Worm (Caenorhabditis elegans) whole organism, young adult: ENCODE results near the gene F46F5.1.

Experiments
- B0035.1 ChIP-seq: sonication (generic microtip); optimal IDR thresholded peaks from 2 replicates; lab custom pipeline; 2016; ENCODE audit warnings: missing genetic modification characterization, mild to moderate bottlenecking, missing compliant biosample characterization, missing genotype, missing genetic modification reagents
- C06A6.2 ChIP-seq: fragments of 200-800 bp; sonication (Bioruptor generic); conservative IDR thresholded peaks from 2 replicates; pipeline ENCODE4 v1.3.6; 2022; ENCODE audit warnings: missing genetic modification characterization, missing compliant biosample characterization
- F22D6.2 ChIP-seq: sonication (generic microtip); optimal IDR thresholded peaks from 2 replicates; lab custom pipeline; 2016; ENCODE audit warnings: mild to moderate bottlenecking, missing genetic modification characterization, missing compliant biosample characterization
- F39B2.1 ChIP-seq: fragments of 200-800 bp; sonication (Bioruptor generic); IDR thresholded peaks from 2 replicates; pipeline ENCODE4 v1.3.6; 2022; ENCODE audit warnings: missing genetic modification reagents, missing genetic modification characterization, missing compliant biosample characterization
- F55B11.4 ChIP-seq: sonication (generic microtip); optimal IDR thresholded peaks from 2 replicates; lab custom pipeline; 2016; ENCODE audit warnings: missing compliant biosample characterization, missing genetic modification characterization, borderline replicate concordance; ENCODE audit not compliant: insufficient read depth
- K12H6.12 ChIP-seq: fragments of 200-800 bp; sonication (Bioruptor generic); optimal IDR thresholded peaks from 2 replicates; lab custom pipeline; 2018; ENCODE audit warnings: mild to moderate bottlenecking, missing genetic modification characterization, missing compliant biosample characterization
- T26A5.8 ChIP-seq: sonication (generic microtip); optimal IDR thresholded peaks from 2 replicates; lab custom pipeline; 2016; ENCODE audit warnings: missing genetic modification characterization, missing compliant biosample characterization
- Y53F4B.3 ChIP-seq: fragments of 200-800 bp; sonication (Bioruptor generic); IDR thresholded peaks from 2 replicates; pipeline ENCODE4 v1.3.6; 2022; ENCODE audit warnings: missing genetic modification reagents, missing genetic modification characterization, missing compliant biosample characterization
- Y53G8AR.9 ChIP-seq: fragments of 200-800 bp; sonication (Bioruptor generic); conservative IDR thresholded peaks from 2 replicates; pipeline ENCODE4 v1.3.6; 2022; ENCODE audit warnings: missing genetic modification reagents, missing genetic modification characterization, missing compliant biosample characterization
- Y56A3A.18 ChIP-seq: fragments of 200-800 bp; sonication (Bioruptor generic); IDR thresholded peaks from 2 replicates; pipeline ENCODE4 v1.3.6; 2022; ENCODE audit warnings: missing genetic modification reagents, missing genetic modification characterization, missing compliant biosample characterization
- Y67H2A.10 ChIP-seq: fragments of 200-800 bp; sonication (Bioruptor generic); conservative IDR thresholded peaks from 2 replicates; pipeline ENCODE4 v1.3.6; 2022; ENCODE audit warnings: missing genetic modification reagents, missing genetic modification characterization, missing compliant biosample characterization
- ZK185.1 ChIP-seq: sonication (generic microtip); optimal IDR thresholded peaks from 2 replicates; lab custom pipeline; 2016; ENCODE audit warnings: mild to moderate bottlenecking, missing genetic modification characterization, missing compliant biosample characterization; ENCODE audit not compliant: poor library complexity, severe bottlenecking
- aptf-2 ChIP-seq: fragments of 200-800 bp; sonication (Bioruptor generic); conservative IDR thresholded peaks from 2 replicates; pipeline ENCODE4 v1.3.6; 2022; ENCODE audit warnings: missing genetic modification reagents, missing genetic modification characterization, missing compliant biosample characterization
- aptf-3 ChIP-seq: fragments of 200-800 bp; sonication (Bioruptor generic); IDR thresholded peaks from 2 replicates; pipeline ENCODE4 v1.3.6; 2022; ENCODE audit warnings: missing genetic modification characterization, missing compliant biosample characterization
- athp-1 ChIP-seq: sonication (generic microtip); optimal IDR thresholded peaks from 2 replicates; lab custom pipeline; 2017; ENCODE audit warnings: mild to moderate bottlenecking, missing genetic modification characterization, missing compliant biosample characterization
- attf-3 ChIP-seq: fragments of 200-800 bp; sonication (Bioruptor generic); conservative IDR thresholded peaks from 2 replicates; pipeline ENCODE4 v1.3.6; 2022; ENCODE audit warnings: missing genetic modification reagents, missing genetic modification characterization, missing compliant biosample characterization
- bed-2 ChIP-seq: fragments of 200-800 bp; sonication (Bioruptor generic); IDR thresholded peaks from 2 replicates; pipeline ENCODE4 v1.3.6; 2022; ENCODE audit warnings: missing genetic modification reagents, missing genetic modification characterization, missing compliant biosample characterization
- ceh-100 ChIP-seq: fragments of 200-800 bp; sonication (Bioruptor generic); IDR thresholded peaks from 2 replicates; pipeline ENCODE4 v1.3.6; 2022; ENCODE audit warnings: missing genetic modification reagents, missing genetic modification characterization, missing compliant biosample characterization
- ceh-58 ChIP-seq: fragments of 200-800 bp; sonication (Bioruptor generic); IDR thresholded peaks from 2 replicates; pipeline ENCODE4 v1.3.6; 2022; ENCODE audit warnings: missing genetic modification characterization, missing compliant biosample characterization
- ceh-79 ChIP-seq: sonication (generic microtip); optimal IDR thresholded peaks from 2 replicates; lab custom pipeline; 2017; ENCODE audit warnings: mild to moderate bottlenecking, missing genetic modification characterization, missing compliant biosample characterization
- dpl-1 ChIP-seq: fragments of 150-350 bp; optimal IDR thresholded peaks from 2 replicates; lab custom pipeline; 2014; ENCODE audit warnings: missing biosample characterization, missing genetic modification reagents, missing genetic modification characterization
- ekl-4 ChIP-seq: fragments of 200-800 bp; sonication (Bioruptor generic); IDR thresholded peaks from 2 replicates; pipeline ENCODE4 v1.3.6; 2022; ENCODE audit warnings: missing genetic modification reagents, missing genetic modification characterization, missing compliant biosample characterization
- him-1 ChIP-seq: sonication (generic microtip); optimal IDR thresholded peaks from 2 replicates; lab custom pipeline; 2016; ENCODE audit warnings: missing genotype, missing genetic modification reagents, missing genetic modification characterization, missing compliant biosample characterization
- hlh-12 ChIP-seq: sonication (generic microtip); optimal IDR thresholded peaks from 2 replicates; lab custom pipeline; 2016; ENCODE audit warnings: missing genetic modification characterization, missing compliant biosample characterization
- lag-1 ChIP-seq: fragments of 200-800 bp; sonication (Bioruptor generic); IDR thresholded peaks from 2 replicates; pipeline ENCODE4 v1.3.6; 2022; ENCODE audit warnings: missing genetic modification reagents, missing genetic modification characterization, missing compliant biosample characterization
- lin-26 ChIP-seq: fragments of 200-800 bp; sonication (Bioruptor generic); IDR thresholded peaks from 2 replicates; pipeline ENCODE4 v1.3.6; 2022; ENCODE audit warnings: missing genetic modification reagents, missing genetic modification characterization, missing compliant biosample characterization
- lsl-1 ChIP-seq: fragments of 200-800 bp; sonication (Bioruptor generic); optimal IDR thresholded peaks from 2 replicates; lab custom pipeline; 2018; ENCODE audit warnings: mild to moderate bottlenecking, missing genetic modification characterization, moderate library complexity, missing compliant biosample characterization
- lsy-27 ChIP-seq: sonication (generic microtip); optimal IDR thresholded peaks from 2 replicates; lab custom pipeline; 2017; ENCODE audit warnings: missing genetic modification characterization, mild to moderate bottlenecking, missing compliant biosample characterization, antibody characterized with exemption, missing genotype, borderline replicate concordance; ENCODE audit not compliant: insufficient read depth
- madf-3 ChIP-seq: fragments of 200-800 bp; sonication (Bioruptor generic); IDR thresholded peaks from 2 replicates; pipeline ENCODE4 v1.3.6; 2022; ENCODE audit warnings: missing genetic modification reagents, missing genetic modification characterization, missing compliant biosample characterization
- madf-6 ChIP-seq: fragments of 200-800 bp; sonication (Bioruptor generic); IDR thresholded peaks from 2 replicates; pipeline ENCODE4 v1.3.6; 2022; ENCODE audit warnings: missing genetic modification reagents, missing genetic modification characterization, missing compliant biosample characterization
- nhr-90 ChIP-seq: sonication (generic microtip); optimal IDR thresholded peaks from 2 replicates; lab custom pipeline; 2016; ENCODE audit warnings: missing genotype, mild to moderate bottlenecking, missing genetic modification characterization, missing compliant biosample characterization
- sdz-38 ChIP-seq: sonication (generic microtip); optimal IDR thresholded peaks from 2 replicates; lab custom pipeline; 2016; ENCODE audit warnings: missing genotype, missing genetic modification characterization, missing compliant biosample characterization
- tlf-1 ChIP-seq: fragments of 200-800 bp; sonication (Bioruptor generic); optimal IDR thresholded peaks from 2 replicates; lab custom pipeline; 2018; ENCODE audit warnings: mild to moderate bottlenecking, missing genetic modification characterization, missing compliant biosample characterization
- xnd-1 ChIP-seq: sonication (generic microtip); optimal IDR thresholded peaks from 2 replicates; lab custom pipeline; 2016; ENCODE audit warnings: missing genotype, missing genetic modification reagents, missing genetic modification characterization, missing compliant biosample characterization
- zfh-2 ChIP-seq: fragments of 200-800 bp; sonication (Bioruptor generic); conservative IDR thresholded peaks from 2 replicates; pipeline ENCODE4 v1.3.6; 2022; ENCODE audit warnings: missing genetic modification reagents, missing genetic modification characterization, missing compliant biosample characterization
- ztf-18 ChIP-seq: sonication (generic microtip); optimal IDR thresholded peaks from 2 replicates; lab custom pipeline; 2016; ENCODE audit warnings: missing genotype, mild to moderate bottlenecking, missing genetic modification characterization, missing compliant biosample characterization
- ztf-3 ChIP-seq: fragments of 200-800 bp; sonication (Bioruptor generic); optimal IDR thresholded peaks from 2 replicates; lab custom pipeline; 2018; ENCODE audit warnings: mild to moderate bottlenecking, missing genetic modification characterization, missing compliant biosample characterization

F46F5.1 gene

ce11 chrII:814737-815136 lies 23.0 kb upstream of the F46F5.1 start, which contains the start of gene msrp-3:
TSS of gene msrp-3 (minus strand) at chrII:814837.
- TF ChIP-seq madf-3 (GFP tag; lab: Robert Waterston, UW) (no peak), Y67H2A.10 (no peak), madf-6 (GFP tag; lab: Robert Waterston, UW) (no peak), attf-3 (GFP tag; lab: Robert Waterston, UW) (no peak), ceh-58 (no peak), lag-1 (GFP tag; lab: Robert Waterston, UW) (no peak), Y53G8AR.9 (GFP tag; lab: Robert Waterston, UW) (no peak), ztf-3 (GFP tag; lab: Kevin White, UChicago) (no peak), ceh-79 (tag; lab: Kevin White, UChicago) (no peak), ztf-18 (tag; lab: Kevin White, UChicago) (no peak)

- TF ChIP-seq ztf-3 (GFP tag; lab: Kevin White, UChicago) (no peak), zfh-2 (GFP tag; lab: Robert Waterston, UW) (peak; percentile 66; the same call in 1 of the 2 replicates)
- TF ChIP-seq, all 124 proteins: peak for 1
Measured at ce11 chrII:812917-813316, 21.2 kb upstream of the F46F5.1 start, which contains the start of gene F46F5.5. TSS of gene F46F5.5 (minus strand) at chrII:813017.

ce11 chrII:808457-808856 lies 16.7 kb upstream of the F46F5.1 start, which contains the start of gene F46F5.11:
TSS of gene F46F5.11 (plus strand) at chrII:808757.
- TF ChIP-seq aptf-3 (no peak), ceh-100 (GFP tag; lab: Robert Waterston, UW) (no peak), B0035.1 (tag; lab: Kevin White, UChicago) (no peak), nhr-90 (tag; lab: Kevin White, UChicago) (no peak), bed-2 (no peak), F39B2.1 (no peak)

ce11 chrII:803009-803408 lies 11.3 kb upstream of the F46F5.1 start, which contains the start of gene F46F5.13:
TSS of gene F46F5.13 (plus strand) at chrII:803309.
- TF ChIP-seq C06A6.2 (GFP tag; lab: Robert Waterston, UW) (no peak), sdz-38 (tag; lab: Kevin White, UChicago) (no peak), lin-26 (GFP tag; lab: Robert Waterston, UW) (no peak), bed-2 (no peak), lsy-27 (tag; lab: Kevin White, UChicago) (no peak), lag-1 (GFP tag; lab: Robert Waterston, UW) (no peak), ZK185.1 (no peak), xnd-1 (tag; lab: Kevin White, UChicago) (no peak), Y53F4B.3 (GFP tag; lab: Robert Waterston, UW) (no peak), aptf-2 (GFP tag; lab: Robert Waterston, UW) (no peak), athp-1 (tag; lab: Kevin White, UChicago) (no peak)

- TF ChIP-seq T26A5.8 (tag; lab: Kevin White, UChicago) (no peak), ekl-4 (GFP tag; lab: Robert Waterston, UW) (no peak), hlh-12 (tag; lab: Kevin White, UChicago) (no peak), dpl-1 (GFP tag; lab: Kevin White, UChicago) (no peak), him-1 (tag; lab: Kevin White, UChicago) (no peak), Y53F4B.3 (GFP tag; lab: Robert Waterston, UW) (no peak), F22D6.2 (tag; lab: Kevin White, UChicago) (no peak), Y56A3A.18 (GFP tag; lab: Robert Waterston, UW) (no peak), lsl-1 (no peak), F55B11.4 (no peak), K12H6.12 (tag; lab: Kevin White, UChicago) (no peak), ceh-79 (tag; lab: Kevin White, UChicago) (no peak), tlf-1 (GFP tag; lab: Kevin White, UChicago) (no peak)
Measured at ce11 chrII:799700-800099, 8.0 kb upstream of the F46F5.1 start, which contains the start of gene F46F5.14. TSS of gene F46F5.14 (plus strand) at chrII:800000.
